Worm (Caenorhabditis elegans) whole organism, L4/young adult: ENCODE results near the gene srg-44.

Experiments
- W03F9.2 ChIP-seq: fragments of 150-350 bp; optimal IDR thresholded peaks from 2 replicates; lab custom pipeline; 2014; ENCODE audit warnings: missing biosample characterization, missing genetic modification characterization
- dao-5 ChIP-seq: sonication (generic microtip); optimal IDR thresholded peaks from 2 replicates; lab custom pipeline; 2016; ENCODE audit warnings: missing genotype, missing genetic modification characterization, moderate library complexity, missing compliant biosample characterization
- him-1 ChIP-seq: sonication (generic microtip); optimal IDR thresholded peaks from 2 replicates; lab custom pipeline; 2016; ENCODE audit warnings: missing genotype, missing genetic modification reagents, missing genetic modification characterization, missing compliant biosample characterization

srg-44 gene

DNA sequence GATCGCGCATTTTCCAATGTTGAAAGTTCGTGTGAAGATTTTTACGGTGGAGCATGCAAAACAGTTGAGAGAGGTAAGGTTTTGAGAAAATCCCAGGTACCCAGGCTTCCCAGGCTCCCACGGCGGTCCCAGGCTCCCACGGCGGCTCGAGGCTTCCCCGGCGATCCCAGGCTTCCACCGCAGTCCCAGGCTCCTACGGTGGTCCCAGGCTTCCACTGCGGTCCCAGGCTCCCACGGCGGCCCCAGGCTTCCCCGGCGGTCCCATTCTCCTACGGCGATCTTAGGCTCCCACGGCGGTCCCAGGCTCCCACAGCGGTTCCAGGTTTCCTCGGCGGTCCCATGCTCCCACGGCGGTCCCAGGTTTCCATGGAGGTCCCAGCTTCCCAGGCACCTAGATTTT, 4.7 kb upstream of the srg-44 start:
- no peak for TF ChIP-seq dao-5 (tag; lab: Kevin White, UChicago)
- no peak for TF ChIP-seq W03F9.2 (tag; lab: Kevin White, UChicago)
- no peak for TF ChIP-seq him-1 (tag; lab: Kevin White, UChicago)

DNA sequence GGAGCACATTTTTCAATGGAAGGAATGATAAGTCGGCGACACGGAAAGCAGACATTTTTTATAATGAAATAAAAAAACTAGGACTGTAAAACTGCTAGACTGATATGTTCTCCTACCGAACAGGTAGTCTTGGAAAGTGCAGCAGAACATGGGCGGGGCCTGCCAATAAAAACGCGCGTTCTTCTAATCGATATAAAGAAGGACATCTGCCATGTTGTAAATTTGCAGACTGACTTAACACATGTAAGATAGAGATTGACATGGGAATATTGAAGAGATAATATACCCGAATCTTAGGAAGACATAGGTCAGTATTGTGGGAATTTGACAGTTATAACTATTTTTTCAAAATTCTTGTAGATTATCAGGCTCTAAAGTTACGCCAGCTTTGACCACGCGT, 730 bp upstream of the srg-44 start, which contains the start of gene sdz-16:
Gene sdz-16 (minus strand): TSS at position 101 of the 400 bp plus-strand sequence.
- TF ChIP-seq W03F9.2 (tag; lab: Kevin White, UChicago) (no peak), dao-5 (tag; lab: Kevin White, UChicago) (no peak), him-1 (tag; lab: Kevin White, UChicago) (no peak)

DNA sequence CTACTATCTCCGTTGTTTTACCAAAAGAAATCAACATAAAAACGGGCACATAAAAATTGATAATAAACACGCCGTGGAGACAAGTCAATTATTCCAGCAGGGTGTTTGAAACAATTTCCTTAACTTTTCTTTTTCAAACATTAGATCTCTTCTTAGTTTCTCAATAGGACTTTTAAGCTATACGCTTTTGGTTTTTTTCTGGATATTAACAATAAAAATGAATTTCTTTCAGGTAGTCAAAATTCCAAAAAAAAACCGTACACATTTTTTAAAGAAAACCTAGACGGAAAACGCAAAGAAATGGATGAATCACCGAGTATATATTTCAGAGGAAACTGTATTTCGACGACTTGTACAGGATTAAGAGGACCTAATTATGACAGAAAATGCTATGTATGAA, 2.7 kb downstream of the srg-44 start, which contains the start of gene fbxa-185:
Gene fbxa-185 (plus strand): TSS at position 301 of the 400 bp plus-strand sequence.
- TF ChIP-seq dao-5 (tag; lab: Kevin White, UChicago) = no peak
- TF ChIP-seq him-1 (tag; lab: Kevin White, UChicago) = no peak
- no peak for TF ChIP-seq W03F9.2 (tag; lab: Kevin White, UChicago)

DNA sequence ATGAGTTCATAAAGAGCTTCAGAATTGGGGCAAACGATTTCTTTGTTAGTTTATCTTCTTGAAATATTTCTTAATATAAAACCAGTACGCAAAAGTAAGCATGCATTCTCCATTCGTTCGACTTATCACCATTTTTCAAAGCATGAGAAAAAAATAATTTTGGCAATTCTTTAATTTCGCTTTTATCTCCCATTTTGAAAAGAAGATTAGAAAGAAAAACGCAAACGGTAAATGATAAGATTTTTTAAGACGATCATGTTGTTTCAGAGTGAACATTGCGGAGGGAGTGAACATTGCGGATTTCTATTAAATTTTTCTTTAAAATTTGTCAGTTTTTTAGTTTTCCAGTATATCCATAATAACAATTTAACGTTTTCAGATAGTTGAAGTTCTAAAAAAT, 10.8 kb downstream of the srg-44 start:
- no peak for TF ChIP-seq W03F9.2 (tag; lab: Kevin White, UChicago)
- no peak for TF ChIP-seq dao-5 (tag; lab: Kevin White, UChicago)
- no peak for TF ChIP-seq him-1 (tag; lab: Kevin White, UChicago)

DNA sequence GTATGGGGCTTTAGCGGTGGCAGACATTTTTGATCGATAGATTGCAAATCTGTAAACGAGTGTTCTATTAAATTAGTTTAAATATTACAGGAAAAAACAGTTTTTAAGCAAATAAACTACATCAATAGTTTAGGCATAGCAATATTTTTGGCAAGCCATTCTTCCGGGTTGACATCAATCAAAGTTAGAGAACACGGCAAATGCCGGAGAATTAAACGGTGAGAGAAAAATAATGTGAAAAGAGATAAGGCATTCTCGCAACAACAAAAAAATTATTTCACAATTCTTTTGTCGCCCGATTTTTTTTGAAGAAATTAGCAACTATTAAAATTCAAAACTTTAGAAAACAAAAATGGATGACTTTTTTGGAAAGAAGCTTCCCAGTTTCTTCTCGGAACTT, 16.3 kb downstream of the srg-44 start, which contains the start of the genes fbxa-188 and fbxa-189:
Gene fbxa-188 (minus strand): TSS at position 51 of the 400 bp plus-strand sequence.
Gene fbxa-189 (plus strand): TSS at position 339 of the 400 bp plus-strand sequence.
- TF ChIP-seq him-1 (tag; lab: Kevin White, UChicago) (no peak), dao-5 (tag; lab: Kevin White, UChicago) (no peak), W03F9.2 (tag; lab: Kevin White, UChicago) (no peak)

DNA sequence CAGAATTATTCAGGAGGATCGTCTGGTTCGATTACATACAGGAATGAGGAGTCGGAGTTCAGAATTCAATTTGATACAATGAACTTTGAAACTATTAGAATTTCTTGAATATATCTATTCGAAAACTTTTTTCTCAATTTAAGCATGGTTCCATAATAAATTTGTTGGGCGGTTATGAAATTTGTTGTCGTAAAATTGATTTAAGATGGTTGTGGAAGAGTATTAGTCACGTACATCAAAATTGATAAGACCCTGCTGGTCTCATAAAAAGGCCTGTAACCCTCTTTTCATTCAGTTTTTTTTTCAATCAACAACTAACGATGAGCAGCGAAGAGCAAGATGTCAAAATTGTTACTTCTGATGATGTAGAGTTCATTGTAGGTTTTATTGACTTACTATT, 19.0 kb downstream of the srg-44 start, which contains the start of gene skr-5:
Gene skr-5 (plus strand): TSS at position 301 of the 400 bp plus-strand sequence.
- TF ChIP-seq W03F9.2 (tag; lab: Kevin White, UChicago) = no peak
- no peak for TF ChIP-seq him-1 (tag; lab: Kevin White, UChicago)
- no peak for TF ChIP-seq dao-5 (tag; lab: Kevin White, UChicago)

DNA sequence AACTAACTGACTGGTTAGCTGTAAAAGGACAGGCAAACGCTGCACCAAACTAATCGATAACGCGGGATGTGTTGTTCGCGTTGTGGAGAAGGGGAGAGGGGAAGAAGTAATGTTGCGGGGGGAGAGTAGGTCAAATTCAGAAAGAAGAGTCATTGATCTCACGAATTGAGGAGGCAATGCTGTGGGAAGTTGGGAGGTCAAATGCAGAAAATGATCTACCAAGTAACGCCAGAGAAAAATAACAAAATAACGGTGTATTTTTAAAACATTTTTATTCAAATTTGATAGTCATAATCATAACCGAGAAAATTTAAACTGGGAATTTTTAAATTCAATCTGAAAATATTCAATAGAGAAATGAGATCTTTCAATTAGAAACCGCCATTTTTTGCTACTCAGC, 21.5 kb downstream of the srg-44 start, which contains the start of gene lsy-27:
Gene lsy-27 (minus strand): TSS at position 101 of the 400 bp plus-strand sequence.
- TF ChIP-seq W03F9.2 (tag; lab: Kevin White, UChicago) (no peak), him-1 (tag; lab: Kevin White, UChicago) (no peak), dao-5 (tag; lab: Kevin White, UChicago) (no peak)

DNA sequence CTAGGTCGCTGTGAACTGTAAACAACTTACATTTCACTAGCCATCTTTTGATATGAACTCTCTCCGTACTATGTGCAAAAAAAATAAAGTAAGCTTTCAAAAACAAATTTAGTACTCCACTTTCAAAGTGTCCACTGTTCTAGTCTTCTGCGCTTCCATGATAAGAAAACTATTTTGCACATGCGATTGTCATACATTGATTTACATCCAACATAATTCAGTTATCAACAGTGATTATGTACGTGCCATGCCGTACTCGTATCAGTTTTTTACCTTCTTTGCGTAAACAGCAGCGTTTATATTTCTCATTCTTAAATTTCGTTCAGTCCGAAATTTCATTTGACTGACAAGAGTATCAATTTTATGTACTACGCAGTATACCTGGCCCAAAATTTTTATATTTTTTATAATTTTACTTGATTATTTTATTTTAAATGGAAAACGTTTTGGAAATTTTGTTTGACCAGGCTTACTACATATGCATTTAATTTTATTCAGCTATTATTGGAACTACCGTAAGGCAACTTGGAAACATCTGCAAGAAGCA, 24.3 kb downstream of the srg-44 start, which contains the start of the genes fbxa-134 and F47H4.2:
Gene fbxa-134 (minus strand): TSS at position 44 of the 547 bp plus-strand sequence.
Gene F47H4.2 (plus strand): TSS at position 497 of the 547 bp plus-strand sequence.
- no peak for TF ChIP-seq dao-5 (tag; lab: Kevin White, UChicago)
- peak; percentile 14 for TF ChIP-seq W03F9.2 (tag; lab: Kevin White, UChicago)
- no peak for TF ChIP-seq him-1 (tag; lab: Kevin White, UChicago)

DNA sequence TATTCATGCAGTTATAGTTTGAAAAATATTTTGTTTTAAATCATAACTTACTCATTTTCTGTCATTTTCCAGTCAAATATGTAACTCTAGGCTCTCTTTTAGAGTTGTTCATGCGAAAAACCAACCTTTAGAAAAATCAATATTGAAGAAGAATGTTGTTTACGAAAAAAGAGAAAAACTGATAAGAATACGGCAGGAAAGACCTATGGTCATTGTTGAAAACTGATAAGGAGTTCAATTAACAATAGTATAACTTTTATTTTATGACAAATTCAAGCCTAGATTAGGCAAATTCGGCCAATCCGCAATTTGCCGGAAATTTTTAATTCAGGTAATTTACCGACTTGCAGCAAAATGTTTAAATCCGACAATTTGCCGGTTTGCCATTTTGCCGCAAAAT, 48.0 kb downstream of the srg-44 start, which contains the start of gene Y20C6A.1:
Gene Y20C6A.1 (minus strand): TSS at position 107 of the 400 bp plus-strand sequence.
- no peak for TF ChIP-seq W03F9.2 (tag; lab: Kevin White, UChicago)
- no peak for TF ChIP-seq dao-5 (tag; lab: Kevin White, UChicago)
- TF ChIP-seq him-1 (tag; lab: Kevin White, UChicago) = no peak

DNA sequence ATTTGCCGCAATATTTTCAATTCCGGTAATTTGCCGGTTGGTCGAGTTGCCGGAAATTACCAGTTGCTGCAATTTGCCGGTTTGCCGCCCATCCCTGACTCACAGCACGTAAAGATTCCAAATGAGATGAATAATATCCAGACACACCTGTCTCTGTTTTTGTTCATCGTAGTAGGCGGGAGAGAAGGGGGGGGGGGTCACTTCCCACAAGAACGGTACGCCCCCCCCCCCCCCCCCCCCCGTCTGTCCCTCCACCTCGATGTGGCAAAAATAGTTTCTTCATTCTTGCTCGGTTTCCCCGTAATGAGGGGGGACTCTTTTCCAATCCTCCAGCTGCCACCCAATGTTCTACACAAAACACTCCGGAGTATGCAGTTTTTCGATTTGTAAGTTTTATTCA, 48.5 kb downstream of the srg-44 start, which contains the start of gene fbxb-7:
Gene fbxb-7 (plus strand): TSS at position 267 of the 400 bp plus-strand sequence.
- no peak for TF ChIP-seq W03F9.2 (tag; lab: Kevin White, UChicago)
- no peak for TF ChIP-seq him-1 (tag; lab: Kevin White, UChicago)
- no peak for TF ChIP-seq dao-5 (tag; lab: Kevin White, UChicago)

DNA sequence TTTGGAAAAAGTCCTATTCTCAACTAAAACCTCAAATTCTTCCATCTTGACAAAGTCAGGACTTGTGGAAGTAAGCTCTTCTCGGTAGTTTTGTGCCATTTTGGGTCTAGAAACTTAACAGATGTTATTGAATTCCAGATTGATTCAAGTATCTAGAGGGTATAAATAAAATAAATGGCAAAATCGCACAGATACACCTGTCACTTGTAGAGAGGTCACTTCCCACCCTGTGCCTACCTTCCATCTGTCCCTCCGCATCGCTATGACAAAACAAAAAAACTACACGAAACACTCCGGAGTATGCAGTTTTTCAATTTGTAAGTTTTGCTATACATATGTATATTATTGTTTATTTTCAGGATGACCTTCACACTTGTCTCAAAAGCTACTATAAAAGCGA, 51.3 kb downstream of the srg-44 start, which contains the start of gene Y20C6A.4:
Gene Y20C6A.4 (plus strand): TSS at position 301 of the 400 bp plus-strand sequence.
- TF ChIP-seq dao-5 (tag; lab: Kevin White, UChicago) (no peak), him-1 (tag; lab: Kevin White, UChicago) (no peak), W03F9.2 (tag; lab: Kevin White, UChicago) (no peak)
